Worm (Caenorhabditis elegans) whole organism, late embryonic: ENCODE results near the gene ZK1098.12.

Experiments used
- F13H6.1 ChIP-seq: sonication (generic microtip); optimal IDR thresholded peaks from 2 replicates; lab custom pipeline; 2016; ENCODE audit warnings: missing genetic modification characterization, missing compliant biosample characterization
- ceh-22 ChIP-seq: sonication (generic microtip); optimal IDR thresholded peaks from 2 replicates; lab custom pipeline; 2017; ENCODE audit warnings: missing biosample characterization, missing genetic modification characterization
- hlh-8 ChIP-seq: sonication (generic microtip); optimal IDR thresholded peaks from 2 replicates; lab custom pipeline; 2016; ENCODE audit warnings: missing genotype, missing genetic modification characterization, missing compliant biosample characterization
- pag-3 ChIP-seq: sonication (generic microtip); optimal IDR thresholded peaks from 2 replicates; lab custom pipeline; 2016; ENCODE audit warnings: missing compliant biosample characterization, missing genetic modification characterization, borderline replicate concordance
- pha-4 ChIP-seq: fragments of 150-350 bp; optimal IDR thresholded peaks from 2 replicates; lab custom pipeline; 2018; ENCODE audit warnings: missing biosample characterization, missing genetic modification reagents, missing genetic modification characterization
- unc-3 ChIP-seq, 2 experiments: fragments of 200-800 bp in 1 of 2; sonication (Bioruptor generic) in 1 of 2; sonication (generic microtip) in 1 of 2; conservative IDR thresholded peaks in 1 of 2; optimal IDR thresholded peaks in 1 of 2; 2 replicates each; pipeline versions ENCODE4 v1.3.6 to Lab custom; 2016 to 2022; ENCODE audit warnings: missing compliant biosample characterization in 2 of 2, missing genetic modification characterization in 2 of 2, missing genetic modification reagents in 1 of 2

DNA sequence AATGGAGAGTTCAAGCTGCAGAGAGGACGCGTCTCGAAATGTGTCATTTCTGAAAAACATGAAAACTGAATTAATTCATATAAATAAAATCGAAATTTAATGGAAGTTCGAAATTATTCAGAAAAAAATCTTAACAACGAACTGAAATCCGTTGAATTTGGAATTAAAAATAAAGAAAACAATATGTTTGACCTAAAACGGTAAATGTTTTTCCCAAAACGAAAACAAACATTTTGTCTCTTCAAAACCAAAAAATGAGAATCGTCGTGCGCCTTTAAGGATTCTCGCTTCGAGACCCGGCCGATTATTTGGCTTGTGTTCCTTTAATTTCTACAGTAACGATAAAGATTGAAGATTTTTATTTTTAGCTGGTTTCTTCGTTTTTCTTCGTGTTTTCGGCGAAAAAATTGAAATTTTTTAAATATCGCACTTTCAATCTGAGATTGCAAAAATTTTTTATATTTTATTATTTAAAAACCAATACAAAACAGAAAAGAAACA, 14.5 kb downstream of the ZK1098.12 start, which contains the start of gene C48B4.7:
- TF ChIP-seq hlh-8 (tag; lab: Kevin White, UChicago), result no peak
- no peak for TF ChIP-seq unc-3 (GFP tag; conservative IDR thresholded peaks at IDR 0.05; lab: Robert Waterston, UW)
- no peak for TF ChIP-seq unc-3 (tag; optimal IDR thresholded peaks at IDR 0.05; lab: Kevin White, UChicago)
- TF ChIP-seq pha-4, result no peak
- no peak for TF ChIP-seq F13H6.1 (tag; lab: Kevin White, UChicago)
- TF ChIP-seq pag-3 (tag; lab: Kevin White, UChicago), result no peak
- TF ChIP-seq ceh-22 (tag; lab: Kevin White, UChicago), result no peak
